Fruit fly (Drosophila melanogaster): ENCODE results near the gene CG34163.

DNA sequence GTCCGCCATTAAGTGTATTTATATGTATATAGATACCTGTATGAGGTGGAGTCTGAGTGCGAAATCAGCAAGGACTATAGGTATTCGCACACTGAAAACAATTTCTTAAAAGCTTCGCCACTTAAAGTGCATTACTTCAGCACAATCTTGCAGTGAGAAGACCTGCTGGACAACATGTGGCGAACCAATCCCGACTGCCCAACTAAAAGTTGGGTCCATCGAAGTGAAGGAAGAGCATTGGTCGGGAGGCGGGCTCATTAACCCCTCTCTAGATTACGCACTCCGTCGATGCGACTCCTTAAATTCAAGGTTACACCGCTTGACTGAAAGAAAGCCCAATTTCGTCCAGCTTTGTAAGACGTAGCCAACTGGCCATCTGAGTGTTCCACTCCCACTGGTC is 25.2 kb downstream of the CG34163 start:
- TF ChIP-seq CG8478 (optimal IDR thresholded peaks at IDR 0.05), result no peak
- no peak for TF ChIP-seq CTCF (optimal IDR thresholded peaks at IDR 0.05)
